Worm (Caenorhabditis elegans) whole organism, late embryonic: ENCODE results near the gene R193.1.

ENCODE experiments used
- C08G9.2 ChIP-seq: sonication (generic microtip); optimal IDR thresholded peaks from 2 replicates; lab custom pipeline; 2016; ENCODE audit warnings: mild to moderate bottlenecking, missing genetic modification characterization, moderate library complexity, missing compliant biosample characterization
- K02D7.2 ChIP-seq: sonication (generic microtip); optimal IDR thresholded peaks from 2 replicates; lab custom pipeline; 2017; ENCODE audit warnings: mild to moderate bottlenecking, missing genetic modification characterization, missing compliant biosample characterization
- T23F11.4 ChIP-seq: fragments of 200-800 bp; sonication (Bioruptor generic); optimal IDR thresholded peaks from 2 replicates; lab custom pipeline; 2018; ENCODE audit warnings: mild to moderate bottlenecking, missing genetic modification characterization, missing compliant biosample characterization
- Y22D7AL.16 ChIP-seq: sonication (generic microtip); optimal IDR thresholded peaks from 2 replicates; lab custom pipeline; 2016; ENCODE audit warnings: missing genetic modification characterization, missing compliant biosample characterization
- ahr-1 ChIP-seq: sonication (generic microtip); optimal IDR thresholded peaks from 2 replicates; lab custom pipeline; 2016; ENCODE audit warnings: missing genetic modification characterization, missing compliant biosample characterization
- ceh-14 ChIP-seq: sonication (generic microtip); optimal IDR thresholded peaks from 2 replicates; lab custom pipeline; 2016; ENCODE audit warnings: missing genotype, missing genetic modification characterization, missing compliant biosample characterization
- ceh-2 ChIP-seq: sonication (generic microtip); optimal IDR thresholded peaks from 2 replicates; lab custom pipeline; 2016; ENCODE audit warnings: missing genotype, missing genetic modification characterization, missing compliant biosample characterization
- ceh-31 ChIP-seq: sonication (generic microtip); optimal IDR thresholded peaks from 2 replicates; lab custom pipeline; 2016; ENCODE audit warnings: missing genetic modification characterization, missing compliant biosample characterization
- ceh-34 ChIP-seq: sonication (generic microtip); optimal IDR thresholded peaks from 2 replicates; lab custom pipeline; 2016; ENCODE audit warnings: mild to moderate bottlenecking, missing genetic modification characterization, missing compliant biosample characterization
- ceh-45 ChIP-seq: fragments of 200-800 bp; sonication (Bioruptor generic); IDR thresholded peaks from 2 replicates; pipeline ENCODE4 v1.3.6; 2022; ENCODE audit warnings: missing genetic modification reagents, missing genetic modification characterization, missing compliant biosample characterization
- dmd-4 ChIP-seq: sonication (generic microtip); optimal IDR thresholded peaks from 2 replicates; lab custom pipeline; 2016; ENCODE audit warnings: borderline replicate concordance, missing genetic modification characterization, missing compliant biosample characterization
- elt-2 ChIP-seq: sonication (generic microtip); optimal IDR thresholded peaks from 2 replicates; lab custom pipeline; 2016; ENCODE audit warnings: missing genetic modification reagents, missing genetic modification characterization, missing compliant biosample characterization
- elt-4 ChIP-seq: sonication (generic microtip); optimal IDR thresholded peaks from 2 replicates; lab custom pipeline; 2016; ENCODE audit warnings: missing genetic modification characterization, missing compliant biosample characterization
- ets-4 ChIP-seq: sonication (generic microtip); optimal IDR thresholded peaks from 2 replicates; lab custom pipeline; 2016; ENCODE audit warnings: missing genetic modification characterization, missing compliant biosample characterization
- eyg-1 ChIP-seq: sonication (generic microtip); optimal IDR thresholded peaks from 2 replicates; lab custom pipeline; 2016; ENCODE audit warnings: missing genotype, missing genetic modification characterization, missing compliant biosample characterization
- fkh-6 ChIP-seq: sonication (generic microtip); optimal IDR thresholded peaks from 2 replicates; lab custom pipeline; 2016; ENCODE audit warnings: missing genetic modification characterization, missing compliant biosample characterization
- hlh-13 ChIP-seq: fragments of 200-800 bp; sonication (Bioruptor generic); optimal IDR thresholded peaks from 2 replicates; lab custom pipeline; 2018; ENCODE audit warnings: mild to moderate bottlenecking, missing genetic modification characterization, missing compliant biosample characterization
- hlh-15 ChIP-seq: sonication (generic microtip); optimal IDR thresholded peaks from 2 replicates; lab custom pipeline; 2016; ENCODE audit warnings: missing genetic modification characterization, missing compliant biosample characterization
- hlh-30 ChIP-seq: sonication (generic microtip); optimal IDR thresholded peaks from 2 replicates; lab custom pipeline; 2017; ENCODE audit warnings: antibody characterized with exemption, missing genetic modification characterization, missing compliant biosample characterization; ENCODE audit not compliant: insufficient read depth
- hlh-6 ChIP-seq: sonication (generic microtip); optimal IDR thresholded peaks from 2 replicates; lab custom pipeline; 2016; ENCODE audit warnings: missing genotype, missing genetic modification characterization, missing compliant biosample characterization
- lim-6 ChIP-seq: sonication (generic microtip); optimal IDR thresholded peaks from 2 replicates; lab custom pipeline; 2016; ENCODE audit warnings: missing genetic modification characterization, missing compliant biosample characterization
- lin-11 ChIP-seq: fragments of 200-800 bp; sonication (Bioruptor generic); optimal IDR thresholded peaks from 2 replicates; lab custom pipeline; 2018; ENCODE audit warnings: mild to moderate bottlenecking, missing genetic modification characterization, missing compliant biosample characterization
- madf-2 ChIP-seq: sonication (generic microtip); optimal IDR thresholded peaks from 2 replicates; lab custom pipeline; 2017; ENCODE audit warnings: missing genetic modification characterization, missing compliant biosample characterization
- nfya-1 ChIP-seq: sonication (generic microtip); optimal IDR thresholded peaks from 2 replicates; lab custom pipeline; 2017; ENCODE audit warnings: missing genetic modification characterization, mild to moderate bottlenecking, missing compliant biosample characterization, antibody characterized with exemption, moderate library complexity
- nhr-232 ChIP-seq: sonication (generic microtip); optimal IDR thresholded peaks from 2 replicates; lab custom pipeline; 2016; ENCODE audit warnings: missing genetic modification characterization, missing compliant biosample characterization
- npax-4 ChIP-seq: sonication (generic microtip); optimal IDR thresholded peaks from 2 replicates; lab custom pipeline; 2016; ENCODE audit warnings: missing genetic modification characterization, missing compliant biosample characterization
- pat-9 ChIP-seq: fragments of 200-800 bp; sonication (Bioruptor generic); optimal IDR thresholded peaks from 2 replicates; lab custom pipeline; 2018; ENCODE audit warnings: mild to moderate bottlenecking, missing genetic modification characterization, moderate library complexity, missing compliant biosample characterization
- pax-1 ChIP-seq: fragments of 150-350 bp; optimal IDR thresholded peaks from 2 replicates; lab custom pipeline; 2014; ENCODE audit warnings: missing biosample characterization, missing genetic modification characterization
- rnt-1 ChIP-seq: sonication (generic microtip); optimal IDR thresholded peaks from 2 replicates; lab custom pipeline; 2016; ENCODE audit warnings: missing genetic modification characterization, missing compliant biosample characterization
- sdc-2 ChIP-seq: sonication (generic microtip); optimal IDR thresholded peaks from 2 replicates; lab custom pipeline; 2016; ENCODE audit warnings: missing genotype, missing genetic modification characterization, missing compliant biosample characterization
- sox-2 ChIP-seq: fragments of 200-800 bp; sonication (Bioruptor generic); IDR thresholded peaks from 2 replicates; pipeline ENCODE4 v1.3.6; 2022; ENCODE audit warnings: missing genetic modification reagents, missing genetic modification characterization, missing compliant biosample characterization
- sox-4 ChIP-seq: sonication (generic microtip); optimal IDR thresholded peaks from 2 replicates; lab custom pipeline; 2017; ENCODE audit warnings: mild to moderate bottlenecking, missing genetic modification characterization, inconsistent platforms, missing compliant biosample characterization
- tbx-2 ChIP-seq: sonication (generic microtip); optimal IDR thresholded peaks from 2 replicates; lab custom pipeline; 2016; ENCODE audit warnings: missing genetic modification characterization, missing compliant biosample characterization
- tbx-7 ChIP-seq: sonication (generic microtip); optimal IDR thresholded peaks from 2 replicates; lab custom pipeline; 2016; ENCODE audit warnings: missing genotype, missing genetic modification characterization, missing compliant biosample characterization
- ttx-3 ChIP-seq: sonication (generic microtip); optimal IDR thresholded peaks from 2 replicates; lab custom pipeline; 2016; ENCODE audit warnings: missing genetic modification reagents, missing genetic modification characterization, missing compliant biosample characterization
- unc-55 ChIP-seq: sonication (generic microtip); optimal IDR thresholded peaks from 2 replicates; lab custom pipeline; 2017; ENCODE audit warnings: missing biosample characterization, missing genetic modification reagents, missing genetic modification characterization
- ztf-16 ChIP-seq: sonication (generic microtip); optimal IDR thresholded peaks from 2 replicates; lab custom pipeline; 2017; ENCODE audit warnings: missing genetic modification characterization, missing compliant biosample characterization

The R193.1 gene

DNA sequence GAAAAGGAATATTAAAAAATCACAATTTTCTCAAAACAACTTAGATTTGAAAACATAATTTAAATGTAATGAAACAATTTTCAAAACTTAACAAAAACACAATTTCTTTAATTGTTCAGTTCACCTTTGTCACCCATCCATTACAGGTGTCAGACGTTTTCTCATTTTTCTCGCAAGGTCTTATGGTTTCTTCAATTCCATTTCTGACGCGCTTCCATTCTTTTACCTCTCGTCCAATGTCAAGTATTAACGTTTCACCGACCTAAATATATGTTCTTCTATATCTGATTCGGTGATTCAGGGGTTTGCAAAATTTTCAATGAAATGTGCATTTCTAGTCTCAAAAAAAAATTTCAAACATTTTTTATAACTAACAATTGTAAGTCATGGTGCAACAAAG, 31.3 kb upstream of the R193.1 start:
- TF ChIP-seq pat-9 (tag; lab: Kevin White, UChicago) (no peak), K02D7.2 (tag; lab: Kevin White, UChicago) (no peak), ceh-2 (tag; lab: Kevin White, UChicago) (no peak), sox-2 (no peak), Y22D7AL.16 (tag; lab: Kevin White, UChicago) (no peak), ceh-34 (tag; lab: Kevin White, UChicago) (no peak), fkh-6 (tag; lab: Kevin White, UChicago) (no peak), lin-11 (tag; lab: Kevin White, UChicago) (no peak), ztf-16 (tag; lab: Kevin White, UChicago) (no peak), unc-55 (GFP tag; lab: Kevin White, UChicago) (no peak), tbx-7 (tag; lab: Kevin White, UChicago) (no peak), hlh-13 (GFP tag; lab: Kevin White, UChicago) (no peak), nfya-1 (tag; lab: Kevin White, UChicago) (no peak), hlh-30 (tag; lab: Kevin White, UChicago) (no peak), hlh-15 (tag; lab: Kevin White, UChicago) (no peak), ahr-1 (tag; lab: Kevin White, UChicago) (no peak)
- TF ChIP-seq, all 69 proteins: peak for 0

DNA sequence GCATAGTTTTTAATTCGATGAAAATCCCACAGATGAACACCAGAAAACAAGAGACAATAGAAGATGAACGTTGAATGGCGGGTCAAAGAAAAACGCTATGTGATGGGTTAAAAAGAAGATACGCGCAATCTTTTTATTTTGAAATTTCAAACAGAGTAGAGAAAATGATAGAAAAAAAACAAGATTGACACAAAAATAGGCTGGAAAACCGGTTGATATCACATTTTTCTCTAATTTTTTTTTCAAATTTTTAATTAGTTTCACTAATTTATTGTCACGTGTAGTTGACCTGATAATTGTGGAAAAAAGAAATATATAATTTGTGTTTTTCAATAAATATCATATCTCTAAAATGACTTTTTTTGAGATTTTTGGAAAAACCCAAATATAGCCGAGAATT, 30.6 kb upstream of the R193.1 start, which contains the start of gene C05D9.9:
TSS of gene C05D9.9 (minus strand) at position 101 of the 400 bp plus-strand sequence.
- TF ChIP-seq elt-2 (tag; lab: Kevin White, UChicago): no peak
- TF ChIP-seq rnt-1: no peak
- TF ChIP-seq nhr-232 (tag; lab: Kevin White, UChicago): no peak
- TF ChIP-seq ceh-31 (tag; lab: Kevin White, UChicago): no peak
- TF ChIP-seq, all 69 proteins: peak for 0

DNA sequence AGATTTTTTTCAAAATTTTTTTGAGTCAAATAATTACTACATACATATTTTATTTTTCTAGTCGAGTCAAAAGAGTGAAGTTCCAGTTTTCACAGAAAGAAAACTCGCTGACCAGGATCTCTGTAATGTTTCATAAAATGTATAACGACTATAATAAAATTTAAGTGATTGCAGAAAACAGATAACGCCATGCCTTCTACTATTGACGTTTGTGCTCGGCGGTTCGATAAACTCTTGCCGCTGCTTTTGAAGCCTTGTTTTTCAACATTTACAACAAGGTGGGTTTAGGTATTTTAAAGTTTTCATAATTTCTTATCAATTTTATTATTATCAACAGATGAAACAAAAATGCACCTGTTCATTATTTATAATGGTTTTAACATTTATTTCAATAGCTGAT, 29.3 kb upstream of the R193.1 start, which contains the start of gene lmp-2:
TSS of gene lmp-2 (plus strand) at position 190 of the 400 bp plus-strand sequence.
- TF ChIP-seq ceh-14 (tag; lab: Kevin White, UChicago) (no peak), madf-2 (tag; lab: Kevin White, UChicago) (no peak), elt-4 (tag; lab: Kevin White, UChicago) (no peak), hlh-6 (tag; lab: Kevin White, UChicago) (no peak), ttx-3 (no peak), nfya-1 (tag; lab: Kevin White, UChicago) (no peak), hlh-30 (tag; lab: Kevin White, UChicago) (no peak), ets-4 (no peak), ztf-16 (tag; lab: Kevin White, UChicago) (no peak), ahr-1 (tag; lab: Kevin White, UChicago) (no peak), C08G9.2 (tag; lab: Kevin White, UChicago) (no peak), T23F11.4 (no peak), sox-4 (tag; lab: Kevin White, UChicago) (no peak), ceh-45 (GFP tag; lab: Robert Waterston, UW) (no peak), sdc-2 (tag; lab: Kevin White, UChicago) (no peak), dmd-4 (no peak)

DNA sequence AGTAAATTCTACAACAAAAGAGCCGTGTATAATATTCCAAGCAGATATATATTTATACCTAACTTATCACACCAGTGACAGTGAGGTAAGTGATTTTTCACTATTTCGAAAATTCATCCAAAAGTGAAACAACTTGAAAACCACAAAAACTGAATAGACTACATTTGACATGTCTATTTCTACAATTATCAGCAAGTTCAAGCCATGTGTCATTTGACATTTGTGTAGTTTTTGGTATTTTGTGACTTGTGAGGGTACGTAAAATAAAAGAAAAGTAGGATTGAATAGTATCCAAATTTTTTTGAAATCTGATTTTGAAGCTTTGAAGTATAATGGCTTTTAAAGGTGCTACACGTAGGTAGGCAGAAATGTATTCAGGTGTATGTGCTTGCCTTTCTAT, 28.5 kb upstream of the R193.1 start:
- TF ChIP-seq eyg-1 (tag; lab: Kevin White, UChicago) (no peak), tbx-2 (no peak), npax-4 (no peak), lim-6 (tag; lab: Kevin White, UChicago) (no peak), pax-1 (tag; lab: Kevin White, UChicago) (no peak), pat-9 (tag; lab: Kevin White, UChicago) (no peak), unc-55 (GFP tag; lab: Kevin White, UChicago) (no peak), sdc-2 (tag; lab: Kevin White, UChicago) (no peak)
